Worm (Caenorhabditis elegans) whole organism, L3 larva: Measurements from ENCODE around the gene C46E10.8.

ENCODE experiments used
- ZK546.5 ChIP-seq: sonication (generic microtip); optimal IDR thresholded peaks from 2 replicates; lab custom pipeline; 2017; ENCODE audit warnings: missing biosample characterization, missing genetic modification characterization
- mdl-1 ChIP-seq: fragments of 150-350 bp; optimal IDR thresholded peaks from 2 replicates; lab custom pipeline; 2014; ENCODE audit warnings: missing biosample characterization, missing genetic modification characterization
- nhr-28 ChIP-seq: fragments of 150-350 bp; optimal IDR thresholded peaks from 2 replicates; lab custom pipeline; 2014; ENCODE audit warnings: missing biosample characterization, missing genetic modification characterization
- pha-4 ChIP-seq: fragments of 150-350 bp; optimal IDR thresholded peaks from 2 replicates; lab custom pipeline; 2014; ENCODE audit warnings: missing biosample characterization, missing genetic modification reagents, missing genetic modification characterization
- tbx-2 ChIP-seq: sonication (generic microtip); optimal IDR thresholded peaks from 2 replicates; lab custom pipeline; 2016; ENCODE audit warnings: mild to moderate bottlenecking, missing genetic modification characterization, missing compliant biosample characterization

ce11 chrII:3750685-3751084 is 22.8 kb upstream of the C46E10.8 start, which contains the start of gene fbxb-91:
- no peak for TF ChIP-seq tbx-2
- no peak for TF ChIP-seq pha-4
- no peak for TF ChIP-seq nhr-28
- TF ChIP-seq mdl-1 (tag; lab: Kevin White, UChicago): no peak
- TF ChIP-seq ZK546.5: no peak
